Worm (Caenorhabditis elegans): ENCODE results near the gene ugt-35.

DNA sequence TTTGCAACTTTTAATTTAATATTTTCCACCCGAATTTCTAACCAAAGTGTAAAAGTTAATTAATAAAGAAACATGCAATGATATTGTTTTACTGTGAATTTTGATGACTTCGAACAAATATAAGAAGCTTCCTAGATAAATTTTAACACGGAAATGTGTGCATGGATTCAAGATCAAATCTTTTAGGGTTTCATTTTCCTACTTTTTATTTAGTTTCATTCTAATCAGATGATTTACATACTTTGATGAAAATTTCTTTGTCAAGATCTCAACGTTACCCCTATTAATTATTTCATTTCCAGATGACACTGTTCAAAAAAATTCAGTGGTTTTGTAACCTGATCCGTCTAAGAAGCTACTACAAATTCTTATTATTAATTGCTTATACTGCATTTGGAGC lies 13.2 kb upstream of the ugt-35 start, which contains the start of gene twk-12:
- TF ChIP-seq ces-1 (GFP tag; optimal IDR thresholded peaks at IDR 0.05) (no peak), fkh-10 (GFP tag; optimal IDR thresholded peaks at IDR 0.05) (no peak)

All from whole organism, L4 larva.